Fruit fly (Drosophila melanogaster): ENCODE measurements around the gene CG3558.
A peak's percentile ranks its signal among the peaks of the same experiment; 100 is the strongest.

Gene CG3558

dm6 chr2L:3041918-3042615, 49.4 kb downstream of the CG3558 start, which contains the start of gene CG17261 (continued):
- TF ChIP-seq HmgD (GFP tag; optimal IDR thresholded peaks at IDR 0.05) (peak; percentile 4), D19B (GFP tag; optimal IDR thresholded peaks at IDR 0.05) (peak; percentile 10), CG7839 (tag; optimal IDR thresholded peaks at IDR 0.05) (peak; percentile 39), pan (optimal IDR thresholded peaks at IDR 0.05) (no peak), pan (GFP tag; optimal IDR thresholded peaks at IDR 0.05 in 1 of 2, IDR thresholded peaks at IDR 0.05 in 1 of 2) (peak in 1 of 2 experiments; percentile 31), BtbVII (GFP tag; optimal IDR thresholded peaks at IDR 0.05) (no peak), Dbx (GFP tag; IDR thresholded peaks at IDR 0.05) (no peak), ftz-f1 (GFP tag; optimal IDR thresholded peaks at IDR 0.05) (peak; percentile 87), amos (GFP tag; IDR thresholded peaks at IDR 0.05; ENCODE audit: partially characterized antibody) (no peak; the same call in 1 of the 2 replicates), dimm (GFP tag; IDR thresholded peaks at IDR 0.05) (no peak), Fer1 (GFP tag; optimal IDR thresholded peaks at IDR 0.05) (peak; percentile 68), NFAT (GFP tag; IDR thresholded peaks at IDR 0.05) (peak; percentile 55; the same call in 1 of the 2 replicates), Hand (GFP tag; optimal IDR thresholded peaks at IDR 0.05) (peak; percentile 49), CG6683 (GFP tag; optimal IDR thresholded peaks at IDR 0.05) (peak; percentile 6), YL-1 (GFP tag; optimal IDR thresholded peaks at IDR 0.05) (no peak)

dm6 chr2L:3043647-3044046, 51.0 kb downstream of the CG3558 start, which contains the start of gene FASN2:
FASN2 (plus strand) TSS chr2L:3043947.
- TF ChIP-seq CG2712 (tag; optimal IDR thresholded peaks at IDR 0.05) = no peak

dm6 chr2L:3044660-3045504, 52.2 kb downstream of the CG3558 start:
- TF ChIP-seq BtbVII (GFP tag; optimal IDR thresholded peaks at IDR 0.05) (no peak), GATAe (GFP tag; conservative IDR thresholded peaks at IDR 0.05) (peak; percentile 9; the same call in 1 of the 2 replicates), Med (GFP tag) (peak; percentile 47), CG7987 (GFP tag; optimal IDR thresholded peaks at IDR 0.05) (peak; percentile 0), Vsx1 (GFP tag; optimal IDR thresholded peaks at IDR 0.05) (no peak), CG11456 (GFP tag; IDR thresholded peaks at IDR 0.05) (peak; percentile 69; the same call in 2 of the 3 replicates), CG34376 (GFP tag; optimal IDR thresholded peaks at IDR 0.05) (peak; percentile 58), exex (tag; optimal IDR thresholded peaks at IDR 0.05) (peak; percentile 81), grn (GFP tag; optimal IDR thresholded peaks at IDR 0.05) (peak; percentile 81), CG8359 (GFP tag; optimal IDR thresholded peaks at IDR 0.05; ENCODE audit: borderline replicate concordance) (no peak), mirr (GFP tag; optimal IDR thresholded peaks at IDR 0.05) (peak; percentile 25)
